Fruit fly (Drosophila melanogaster): ENCODE measurements around the gene Nrg.
A peak's percentile ranks its signal among the peaks of the same experiment; 100 is the strongest.

Nrg gene

DNA sequence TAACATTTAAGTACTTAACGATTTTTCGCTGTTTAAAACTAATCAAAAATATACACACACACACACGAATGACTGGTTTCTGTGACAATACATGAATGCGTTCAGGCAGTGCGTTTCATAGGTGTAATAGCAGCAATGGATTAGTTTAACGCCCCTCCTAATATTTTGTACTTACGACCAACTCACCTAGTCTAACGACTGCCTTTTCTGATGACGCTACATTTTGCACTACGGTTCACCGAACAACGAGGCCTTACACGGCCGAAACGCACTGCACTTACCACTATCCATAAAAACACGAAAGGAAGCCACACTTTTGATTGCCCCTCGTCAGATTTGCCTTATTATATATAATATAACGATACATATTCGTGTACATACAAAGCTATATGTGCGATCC is 84.0 kb downstream of the Nrg start (continued):
- TF ChIP-seq CG17385 (GFP tag; optimal IDR thresholded peaks at IDR 0.05): no peak
- TF ChIP-seq CG7372 (GFP tag; IDR thresholded peaks at IDR 0.05): peak; percentile 32; the same call in 1 of the 2 replicates
- no peak for TF ChIP-seq dm (GFP tag; optimal IDR thresholded peaks at IDR 0.05)
- no peak for TF ChIP-seq Dad (GFP tag; optimal IDR thresholded peaks at IDR 0.05)
- TF ChIP-seq az2 (GFP tag; optimal IDR thresholded peaks at IDR 0.05): peak; percentile 39
- no peak for TF ChIP-seq abd-A (tag; optimal IDR thresholded peaks at IDR 0.05)
- no peak for TF ChIP-seq repo (GFP tag; optimal IDR thresholded peaks at IDR 0.05)
- no peak for TF ChIP-seq vnd (GFP tag; IDR thresholded peaks at IDR 0.05; ENCODE audit: partially characterized antibody)
- TF ChIP-seq fd102C (GFP tag; optimal IDR thresholded peaks at IDR 0.05): no peak
- TF ChIP-seq Meics (GFP tag; optimal IDR thresholded peaks at IDR 0.05): no peak
- peak; percentile 58; the same call in 3 of the 4 replicates for TF ChIP-seq Gug (GFP tag; IDR thresholded peaks at IDR 0.05)
- no peak for TF ChIP-seq CG13894 (tag; optimal IDR thresholded peaks at IDR 0.05)
- TF ChIP-seq Pdp1 (GFP tag; optimal IDR thresholded peaks at IDR 0.05): peak in 1 of 2 experiments; percentile 14
- no peak for TF ChIP-seq tio (GFP tag; optimal IDR thresholded peaks at IDR 0.05)
- TF ChIP-seq dmrt99B (tag; optimal IDR thresholded peaks at IDR 0.05): no peak
- no peak for TF ChIP-seq CG10565 (GFP tag; optimal IDR thresholded peaks at IDR 0.05)
- TF ChIP-seq CG12942 (GFP tag; optimal IDR thresholded peaks at IDR 0.05): no peak
- TF ChIP-seq kah (GFP tag; optimal IDR thresholded peaks at IDR 0.05): no peak
- TF ChIP-seq CG7963 (GFP tag; IDR thresholded peaks at IDR 0.05; ENCODE audit: partially characterized antibody): no peak
- TF ChIP-seq fd3F (GFP tag; optimal IDR thresholded peaks at IDR 0.05): no peak
- no peak for TF ChIP-seq Lim3 (GFP tag; IDR thresholded peaks at IDR 0.05)
- peak; percentile 38 for TF ChIP-seq Xbp1 (GFP tag; optimal IDR thresholded peaks at IDR 0.05)
- TF ChIP-seq Myb (GFP tag; optimal IDR thresholded peaks at IDR 0.05): no peak
- TF ChIP-seq emc (GFP tag; optimal IDR thresholded peaks at IDR 0.05): no peak
- TF ChIP-seq CG7271 (tag; optimal IDR thresholded peaks at IDR 0.05): no peak
- TF ChIP-seq CG8478 (optimal IDR thresholded peaks at IDR 0.05): no peak
- peak; percentile 20 for TF ChIP-seq chn (GFP tag; optimal IDR thresholded peaks at IDR 0.05)
- TF ChIP-seq Hsf (GFP tag; optimal IDR thresholded peaks at IDR 0.05): peak; percentile 23
- no peak for TF ChIP-seq CG12236 (GFP tag; optimal IDR thresholded peaks at IDR 0.05)
- peak; percentile 39; the same call in 1 of the 2 replicates for TF ChIP-seq sisA (GFP tag; IDR thresholded peaks at IDR 0.05)
- no peak for TF ChIP-seq Doc2 (GFP tag; IDR thresholded peaks at IDR 0.05)
- no peak for TF ChIP-seq CG9797 (GFP tag; optimal IDR thresholded peaks at IDR 0.05)
- TF ChIP-seq CG18476 (GFP tag; optimal IDR thresholded peaks at IDR 0.05): no peak
- no peak for TF ChIP-seq nerfin-2 (GFP tag; IDR thresholded peaks at IDR 0.05; ENCODE audit: partially characterized antibody)
- no peak for TF ChIP-seq dan (GFP tag; IDR thresholded peaks at IDR 0.05)
- 0 out of 2 replicates have a peak, but pooled peaks have one; percentile 10 for TF ChIP-seq E2f1 (GFP tag; IDR thresholded peaks at IDR 0.05)
- TF ChIP-seq CG11085 (GFP tag; IDR thresholded peaks at IDR 0.05): no peak
- TF ChIP-seq Lhr (GFP tag; optimal IDR thresholded peaks at IDR 0.05): no peak
- no peak for TF ChIP-seq CG7839 (tag; optimal IDR thresholded peaks at IDR 0.05)
- TF ChIP-seq Mrtf (GFP tag; IDR thresholded peaks at IDR 0.05): peak; percentile 30; the same call in 1 of the 3 replicates
- peak; percentile 51; the same call in 2 of the 3 replicates for TF ChIP-seq row (GFP tag; IDR thresholded peaks at IDR 0.05)
- no peak for TF ChIP-seq lab (GFP tag; optimal IDR thresholded peaks at IDR 0.05)
- TF ChIP-seq Chrac-16 (GFP tag; optimal IDR thresholded peaks at IDR 0.05): peak; percentile 29
- TF ChIP-seq CG3847 (GFP tag; IDR thresholded peaks at IDR 0.05): no peak
- peak; percentile 17 for TF ChIP-seq CG16863 (GFP tag; optimal IDR thresholded peaks at IDR 0.05)
- peak; percentile 32; the same call in 1 of the 3 replicates for TF ChIP-seq Optix (GFP tag; IDR thresholded peaks at IDR 0.05)
- no peak for TF ChIP-seq Abd-B (GFP tag; optimal IDR thresholded peaks at IDR 0.05)
- no peak for TF ChIP-seq CG14965 (GFP tag; optimal IDR thresholded peaks at IDR 0.05; ENCODE audit: borderline replicate concordance)
- no peak for TF ChIP-seq CG18011 (GFP tag; optimal IDR thresholded peaks at IDR 0.05)
- no peak for TF ChIP-seq CG6272 (GFP tag; IDR thresholded peaks at IDR 0.05)
- no peak for TF ChIP-seq nom (GFP tag; optimal IDR thresholded peaks at IDR 0.05)
